Fruit fly (Drosophila melanogaster) whole organism, pupa: ENCODE measurements around the gene Cyp4g1.
"Not testable (repeated sequence)": the region's sequence is repeated elsewhere in the genome, so short reads cannot be mapped to it uniquely, and the experiment has no call there.

ENCODE experiments used
- CG10348 ChIP-seq: fragments of 200-800 bp; sonication (Bioruptor generic); IDR thresholded peaks from 2 replicates; pipeline ENCODE4 v1.3.6; 2022; ENCODE audit warnings: missing biosample characterization, missing genetic modification characterization
- CG12605 ChIP-seq: fragments of 200-800 bp; sonication (Bioruptor generic); IDR thresholded peaks from 2 replicates; pipeline ENCODE4 v1.3.6; 2022; ENCODE audit warnings: missing biosample characterization, missing genetic modification characterization
- CG13204 ChIP-seq: fragments of 200-800 bp; sonication (Bioruptor generic); optimal IDR thresholded peaks from 2 replicates; lab custom pipeline; 2018; ENCODE audit warnings: missing biosample characterization, mild to moderate bottlenecking, missing genetic modification characterization, moderate library complexity
- CG14655 ChIP-seq: fragments of 200-800 bp; sonication (Bioruptor generic); optimal IDR thresholded peaks from 3 replicates; lab custom pipeline; 2017; ENCODE audit warnings: mild to moderate bottlenecking, missing biosample characterization, missing genetic modification reagents, missing genetic modification characterization
- CG15710 ChIP-seq: fragments of 200-800 bp; sonication (Bioruptor generic); optimal IDR thresholded peaks from 2 replicates; lab custom pipeline; 2018; ENCODE audit warnings: missing biosample characterization, mild to moderate bottlenecking, missing genetic modification characterization, moderate library complexity
- CG17806 ChIP-seq: fragments of 200-800 bp; sonication (Bioruptor generic); optimal IDR thresholded peaks from 2 replicates; lab custom pipeline; 2018; ENCODE audit warnings: missing biosample characterization, mild to moderate bottlenecking, missing genetic modification characterization, moderate library complexity
- CG32121 ChIP-seq: fragments of 200-800 bp; sonication (Bioruptor generic); IDR thresholded peaks from 2 replicates; pipeline ENCODE4 v1.3.6; 2022; ENCODE audit warnings: missing biosample characterization, missing genetic modification characterization
- CG34367 ChIP-seq: fragments of 200-800 bp; sonication (Bioruptor generic); optimal IDR thresholded peaks from 2 replicates; lab custom pipeline; 2018; ENCODE audit warnings: missing biosample characterization, mild to moderate bottlenecking, missing genetic modification characterization
- CG4496 ChIP-seq: fragments of 200-800 bp; sonication (Bioruptor generic); IDR thresholded peaks from 3 replicates; pipeline ENCODE4 v1.3.6; 2022; ENCODE audit warnings: missing biosample characterization, missing genetic modification characterization
- CG8159 ChIP-seq: fragments of 200-800 bp; sonication (Bioruptor generic); optimal IDR thresholded peaks from 3 replicates; lab custom pipeline; 2018; ENCODE audit warnings: missing biosample characterization, mild to moderate bottlenecking, missing genetic modification characterization, moderate library complexity
- CG8301 ChIP-seq: fragments of 200-800 bp; sonication (Bioruptor generic); optimal IDR thresholded peaks from 2 replicates; lab custom pipeline; 2018; ENCODE audit warnings: missing biosample characterization, mild to moderate bottlenecking, missing genetic modification characterization
- CG9948 ChIP-seq: fragments of 200-800 bp; sonication (Bioruptor generic); optimal IDR thresholded peaks from 2 replicates; lab custom pipeline; 2018; ENCODE audit warnings: missing biosample characterization, mild to moderate bottlenecking, missing genetic modification characterization, moderate library complexity
- D1 ChIP-seq: fragments of 200-800 bp; sonication (Bioruptor generic); optimal IDR thresholded peaks from 2 replicates; lab custom pipeline; 2018; ENCODE audit warnings: missing biosample characterization, mild to moderate bottlenecking, missing genetic modification characterization, moderate library complexity
- EcR ChIP-seq: fragments of 200-800 bp; sonication (Bioruptor generic); optimal IDR thresholded peaks from 3 replicates; lab custom pipeline; 2019; ENCODE audit warnings: missing biosample characterization, missing genetic modification characterization, mild to moderate bottlenecking, moderate library complexity, missing genetic modification reagents
- Ets98B ChIP-seq: fragments of 200-800 bp; sonication (Bioruptor generic); IDR thresholded peaks from 2 replicates; pipeline ENCODE4 v1.3.6; 2022; ENCODE audit warnings: missing biosample characterization, missing genetic modification characterization
- Pif1A ChIP-seq: fragments of 200-800 bp; sonication (Bioruptor generic); optimal IDR thresholded peaks from 3 replicates; lab custom pipeline; 2016; ENCODE audit warnings: missing biosample characterization, missing genetic modification characterization
- Pif1B ChIP-seq: fragments of 200-800 bp; sonication (Bioruptor generic); optimal IDR thresholded peaks from 3 replicates; lab custom pipeline; 2016; ENCODE audit warnings: missing biosample characterization, missing genetic modification characterization
- Snoo ChIP-seq: fragments of 200-800 bp; sonication (Bioruptor generic); optimal IDR thresholded peaks from 3 replicates; lab custom pipeline; 2017; ENCODE audit warnings: missing biosample characterization, mild to moderate bottlenecking, missing genetic modification characterization, inconsistent platforms
- fd96Ca ChIP-seq: fragments of 200-800 bp; sonication (Bioruptor generic); IDR thresholded peaks from 3 replicates; pipeline ENCODE4 v1.3.6; 2022; ENCODE audit warnings: missing biosample characterization, missing genetic modification characterization
- gl ChIP-seq: fragments of 200-800 bp; sonication (Bioruptor generic); optimal IDR thresholded peaks from 2 replicates; lab custom pipeline; 2018; ENCODE audit warnings: missing biosample characterization, mild to moderate bottlenecking, missing genetic modification characterization
- rn ChIP-seq: fragments of 200-800 bp; sonication (Bioruptor generic); IDR thresholded peaks from 2 replicates; pipeline ENCODE4 v1.3.6; 2022; ENCODE audit warnings: missing biosample characterization, missing genetic modification characterization

Cyp4g1 gene

DNA sequence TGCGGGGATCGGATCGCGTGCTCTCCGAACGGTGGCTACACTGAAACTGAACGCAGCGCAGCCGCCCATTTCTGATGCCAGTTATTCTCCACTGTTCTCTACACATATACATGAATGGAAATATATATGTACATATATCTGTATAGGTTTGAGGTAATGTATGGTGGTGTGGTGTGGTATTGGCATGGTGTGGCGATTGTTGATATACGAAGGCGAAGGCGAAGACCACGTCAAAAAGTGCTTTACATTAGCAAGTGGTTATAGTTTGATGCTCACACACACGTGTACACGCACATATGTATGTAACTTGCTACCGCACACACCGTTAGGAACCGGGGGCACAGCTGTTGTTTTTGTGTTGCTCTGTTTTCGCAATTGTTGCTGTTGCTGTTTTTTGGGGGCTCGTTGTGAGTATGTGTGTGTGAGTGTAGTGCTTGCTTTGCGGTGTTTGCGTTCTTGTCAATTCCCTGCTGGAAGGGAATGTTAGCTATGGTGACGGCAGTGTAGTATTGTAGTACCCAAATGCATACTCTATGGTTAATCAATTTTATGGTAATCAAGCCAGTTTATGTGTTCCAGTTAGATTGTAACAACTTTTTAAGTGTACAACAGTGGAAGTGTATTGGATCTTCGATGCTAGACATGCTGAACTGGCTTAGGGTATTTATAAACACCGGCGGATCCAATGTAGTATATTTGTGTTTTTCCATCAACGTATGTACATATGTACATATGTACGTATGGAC is 24.5 kb upstream of the Cyp4g1 start, which contains the start of gene CG17896:
Gene CG17896 (minus strand): TSS at position 51 of the 746 bp plus-strand sequence.
- peak; percentile 98 for TF ChIP-seq CG15710 (tag; lab: Kevin White, UChicago)
- peak; percentile 99 for TF ChIP-seq fd96Ca
- TF ChIP-seq CG10348 (GFP tag; lab: Robert Waterston, UW) = peak; percentile 95
- peak; percentile 97 for TF ChIP-seq gl
- peak; percentile 99 for TF ChIP-seq Ets98B (GFP tag; lab: Robert Waterston, UW)
- TF ChIP-seq EcR (GFP tag; lab: Kevin White, UChicago) = peak; percentile 31
- TF ChIP-seq Pif1A (GFP tag; lab: Kevin White, UChicago) = peak; percentile 98
- TF ChIP-seq CG32121 (GFP tag; lab: Robert Waterston, UW) = peak; percentile 97
- peak; percentile 96 for TF ChIP-seq rn (GFP tag; lab: Robert Waterston, UW)
- TF ChIP-seq Pif1B = peak; percentile 98
- peak; percentile 97 for TF ChIP-seq CG17806 (tag; lab: Kevin White, UChicago)
- TF ChIP-seq CG8301 (tag; lab: Kevin White, UChicago) = peak; percentile 99
- peak; percentile 98 for TF ChIP-seq CG34367
- no peak for TF ChIP-seq D1
- TF ChIP-seq CG14655 (GFP tag; lab: Kevin White, UChicago) = peak; percentile 99
- peak; percentile 98 for TF ChIP-seq CG12605 (GFP tag; lab: Robert Waterston, UW)
- TF ChIP-seq Snoo = peak; percentile 94
- peak; percentile 86 for TF ChIP-seq CG13204 (GFP tag; lab: Kevin White, UChicago)
- peak; percentile 96 for TF ChIP-seq CG8159 (tag; lab: Kevin White, UChicago)
- TF ChIP-seq CG9948 (tag; lab: Kevin White, UChicago) = peak; percentile 97
- TF ChIP-seq CG4496 (GFP tag; lab: Robert Waterston, UW) = peak; percentile 99
- TF ChIP-seq, all 21 proteins: peak for 20

DNA sequence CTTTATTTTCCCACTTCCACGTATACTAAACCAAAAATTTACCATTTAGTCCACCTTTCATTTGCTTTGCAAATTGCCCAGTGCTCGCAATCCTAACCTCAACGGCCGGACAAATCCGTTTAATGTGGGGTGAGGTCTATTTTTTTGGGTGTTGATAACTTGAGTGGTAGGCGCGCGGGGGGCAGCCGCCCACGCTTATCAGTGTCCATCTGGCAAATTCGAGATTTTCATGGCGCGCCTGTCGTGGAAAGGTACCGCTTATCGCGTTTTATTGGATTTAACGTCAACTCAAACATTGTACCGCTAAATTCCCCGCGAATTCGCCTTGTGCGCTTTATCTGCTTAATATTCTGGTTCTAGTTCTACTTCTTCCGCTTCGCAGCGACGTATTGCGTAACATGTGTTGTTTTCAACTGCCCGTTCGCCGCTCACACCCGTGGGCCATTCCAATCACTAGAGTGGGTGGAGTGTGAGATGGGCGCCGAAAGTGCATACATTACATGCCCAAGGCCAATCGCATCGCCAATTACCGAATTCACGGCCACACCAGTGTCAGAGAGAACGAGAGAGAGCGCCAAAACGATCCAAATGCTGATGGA is 23.7 kb upstream of the Cyp4g1 start:
- TF ChIP-seq Pif1A (GFP tag; lab: Kevin White, UChicago) (no peak), CG13204 (GFP tag; lab: Kevin White, UChicago) (no peak), CG14655 (GFP tag; lab: Kevin White, UChicago) (no peak), Snoo (no peak), CG15710 (tag; lab: Kevin White, UChicago) (no peak), fd96Ca (no peak), gl (no peak), EcR (GFP tag; lab: Kevin White, UChicago) (no peak), Ets98B (GFP tag; lab: Robert Waterston, UW) (no peak)

DNA sequence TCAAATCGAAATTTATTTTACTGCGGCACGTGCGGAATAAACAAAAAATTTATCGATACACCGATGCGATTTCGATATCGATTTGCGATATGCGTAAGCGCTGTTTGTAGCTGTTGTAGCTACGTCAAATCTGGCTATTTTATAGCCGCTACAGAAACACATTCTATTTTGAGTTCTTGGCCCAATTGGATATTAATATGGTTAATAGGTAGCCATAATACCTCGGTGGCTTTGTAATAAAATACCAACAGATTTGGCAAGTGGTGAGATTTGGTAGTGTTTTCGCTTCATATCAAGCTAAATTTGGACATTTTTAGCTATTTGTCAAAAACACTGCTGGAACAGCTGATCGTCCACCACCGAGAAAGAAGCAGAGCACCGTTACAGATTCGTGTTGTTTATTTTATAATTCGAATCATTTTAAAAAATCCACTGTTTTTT is 18.4 kb upstream of the Cyp4g1 start, which contains the start of the genes CG18273 and CG3156:
Gene CG18273 (minus strand): TSS at position 65 of the 441 bp plus-strand sequence.
Gene CG3156 (plus strand): TSS at position 362 of the 441 bp plus-strand sequence.
- TF ChIP-seq Pif1A (GFP tag; lab: Kevin White, UChicago) (no peak), EcR (GFP tag; lab: Kevin White, UChicago) (no peak), CG13204 (GFP tag; lab: Kevin White, UChicago) (no peak), Pif1B (no peak), CG9948 (tag; lab: Kevin White, UChicago) (peak; percentile 2), CG32121 (GFP tag; lab: Robert Waterston, UW) (no peak), CG14655 (GFP tag; lab: Kevin White, UChicago) (no peak), CG15710 (tag; lab: Kevin White, UChicago) (peak; percentile 22), D1 (no peak), Ets98B (GFP tag; lab: Robert Waterston, UW) (no peak), fd96Ca (0 out of 3 replicates have a peak, but pooled peaks have one; percentile 23), CG10348 (GFP tag; lab: Robert Waterston, UW) (no peak)

- TF ChIP-seq CG17806 (tag; lab: Kevin White, UChicago); Pif1B; D1: not testable (repeated sequence)
These were observed 12.5 kb upstream of the Cyp4g1 start, which contains the start of gene CG3176 for dm6 chrX:481642-482041. CG3176 (plus strand) TSS chrX:481862.

dm6 chrX:478766-479165 is 9.6 kb upstream of the Cyp4g1 start, which contains the start of gene CG32817:
CG32817 (plus strand) TSS chrX:479066.
- TF ChIP-seq CG32121 (GFP tag; lab: Robert Waterston, UW) (no peak), Snoo (no peak), Ets98B (GFP tag; lab: Robert Waterston, UW) (no peak), CG12605 (GFP tag; lab: Robert Waterston, UW) (no peak), Pif1A (GFP tag; lab: Kevin White, UChicago) (no peak), gl (no peak), CG10348 (GFP tag; lab: Robert Waterston, UW) (no peak), CG8159 (tag; lab: Kevin White, UChicago) (no peak), CG14655 (GFP tag; lab: Kevin White, UChicago) (no peak), fd96Ca (no peak), CG13204 (GFP tag; lab: Kevin White, UChicago) (no peak), rn (GFP tag; lab: Robert Waterston, UW) (no peak), CG4496 (GFP tag; lab: Robert Waterston, UW) (no peak), EcR (GFP tag; lab: Kevin White, UChicago) (no peak)
